Worm (Caenorhabditis elegans) whole organism, young adult: ENCODE measurements around the gene F09C6.10.

Experiments used
- B0019.2 ChIP-seq: fragments of 200-800 bp; sonication (Bioruptor generic); conservative IDR thresholded peaks from 2 replicates; pipeline ENCODE4 v1.3.6; 2022; ENCODE audit warnings: missing genetic modification reagents, missing genetic modification characterization, missing compliant biosample characterization
- C06A6.2 ChIP-seq: fragments of 200-800 bp; sonication (Bioruptor generic); conservative IDR thresholded peaks from 2 replicates; pipeline ENCODE4 v1.3.6; 2022; ENCODE audit warnings: missing genetic modification characterization, missing compliant biosample characterization
- F22D6.2 ChIP-seq: sonication (generic microtip); optimal IDR thresholded peaks from 2 replicates; lab custom pipeline; 2016; ENCODE audit warnings: mild to moderate bottlenecking, missing genetic modification characterization, missing compliant biosample characterization
- F23B12.7 ChIP-seq: sonication (generic microtip); optimal IDR thresholded peaks from 2 replicates; lab custom pipeline; 2017; ENCODE audit warnings: missing genetic modification characterization, mild to moderate bottlenecking, missing compliant biosample characterization, antibody characterized with exemption, moderate library complexity; ENCODE audit not compliant: insufficient read depth
- F49E8.2 ChIP-seq: sonication (generic microtip); optimal IDR thresholded peaks from 3 replicates; lab custom pipeline; 2017; ENCODE audit warnings: missing genetic modification characterization, mild to moderate bottlenecking, missing compliant biosample characterization, antibody characterized with exemption, moderate library complexity; ENCODE audit not compliant: insufficient read depth
- F52B5.7 ChIP-seq: sonication (generic microtip); optimal IDR thresholded peaks from 2 replicates; lab custom pipeline; 2016; ENCODE audit warnings: mild to moderate bottlenecking, missing genetic modification characterization, missing compliant biosample characterization
- F55B11.4 ChIP-seq: sonication (generic microtip); optimal IDR thresholded peaks from 2 replicates; lab custom pipeline; 2016; ENCODE audit warnings: missing compliant biosample characterization, missing genetic modification characterization, borderline replicate concordance; ENCODE audit not compliant: insufficient read depth
- F57C9.4 ChIP-seq: sonication (generic microtip); optimal IDR thresholded peaks from 2 replicates; lab custom pipeline; 2017; ENCODE audit warnings: mild to moderate bottlenecking, missing genetic modification characterization, missing compliant biosample characterization
- K12H6.12 ChIP-seq: fragments of 200-800 bp; sonication (Bioruptor generic); optimal IDR thresholded peaks from 2 replicates; lab custom pipeline; 2018; ENCODE audit warnings: mild to moderate bottlenecking, missing genetic modification characterization, missing compliant biosample characterization
- T07F8.4 ChIP-seq: sonication (generic microtip); optimal IDR thresholded peaks from 2 replicates; lab custom pipeline; 2016; ENCODE audit warnings: mild to moderate bottlenecking, missing genetic modification characterization, moderate library complexity, missing compliant biosample characterization
- T26A5.8 ChIP-seq: sonication (generic microtip); optimal IDR thresholded peaks from 2 replicates; lab custom pipeline; 2016; ENCODE audit warnings: missing genetic modification characterization, missing compliant biosample characterization
- Y53G8AR.9 ChIP-seq: fragments of 200-800 bp; sonication (Bioruptor generic); conservative IDR thresholded peaks from 2 replicates; pipeline ENCODE4 v1.3.6; 2022; ENCODE audit warnings: missing genetic modification reagents, missing genetic modification characterization, missing compliant biosample characterization
- Y79H2A.3 ChIP-seq: fragments of 200-800 bp; sonication (Bioruptor generic); conservative IDR thresholded peaks from 2 replicates; pipeline ENCODE4 v1.3.6; 2022; ENCODE audit warnings: missing genetic modification reagents, missing genetic modification characterization, missing compliant biosample characterization
- akir-1 ChIP-seq: fragments of 200-800 bp; sonication (Bioruptor generic); optimal IDR thresholded peaks from 2 replicates; lab custom pipeline; 2018; ENCODE audit warnings: mild to moderate bottlenecking, missing genetic modification characterization, moderate library complexity, missing compliant biosample characterization
- aptf-2 ChIP-seq: fragments of 200-800 bp; sonication (Bioruptor generic); conservative IDR thresholded peaks from 2 replicates; pipeline ENCODE4 v1.3.6; 2022; ENCODE audit warnings: missing genetic modification reagents, missing genetic modification characterization, missing compliant biosample characterization
- athp-1 ChIP-seq: sonication (generic microtip); optimal IDR thresholded peaks from 2 replicates; lab custom pipeline; 2017; ENCODE audit warnings: mild to moderate bottlenecking, missing genetic modification characterization, missing compliant biosample characterization
- attf-6 ChIP-seq: fragments of 200-800 bp; sonication (Bioruptor generic); IDR thresholded peaks from 2 replicates; pipeline ENCODE4 v1.3.6; 2022; ENCODE audit warnings: missing genetic modification reagents, missing genetic modification characterization, missing compliant biosample characterization
- ceh-100 ChIP-seq: fragments of 200-800 bp; sonication (Bioruptor generic); IDR thresholded peaks from 2 replicates; pipeline ENCODE4 v1.3.6; 2022; ENCODE audit warnings: missing genetic modification reagents, missing genetic modification characterization, missing compliant biosample characterization
- ceh-91 ChIP-seq: fragments of 200-800 bp; sonication (Bioruptor generic); IDR thresholded peaks from 2 replicates; pipeline ENCODE4 v1.3.6; 2022; ENCODE audit warnings: missing genetic modification reagents, missing genetic modification characterization, missing compliant biosample characterization
- dpl-1 ChIP-seq: fragments of 150-350 bp; optimal IDR thresholded peaks from 2 replicates; lab custom pipeline; 2014; ENCODE audit warnings: missing biosample characterization, missing genetic modification reagents, missing genetic modification characterization
- efl-1 ChIP-seq: fragments of 150-350 bp; optimal IDR thresholded peaks from 2 replicates; lab custom pipeline; 2014; ENCODE audit warnings: missing biosample characterization, missing genetic modification reagents, missing genetic modification characterization
- egl-18 ChIP-seq: fragments of 200-800 bp; sonication (Bioruptor generic); IDR thresholded peaks from 2 replicates; pipeline ENCODE4 v1.3.6; 2022; ENCODE audit warnings: missing genetic modification reagents, missing genetic modification characterization, missing compliant biosample characterization
- ets-4 ChIP-seq: fragments of 200-800 bp; sonication (Bioruptor generic); optimal IDR thresholded peaks from 2 replicates; lab custom pipeline; 2018; ENCODE audit warnings: mild to moderate bottlenecking, missing genetic modification characterization, missing compliant biosample characterization
- fkh-3 ChIP-seq: sonication (generic microtip); optimal IDR thresholded peaks from 2 replicates; lab custom pipeline; 2016; ENCODE audit warnings: mild to moderate bottlenecking, missing genetic modification characterization, missing compliant biosample characterization
- hlh-26 ChIP-seq: fragments of 200-800 bp; sonication (Bioruptor generic); conservative IDR thresholded peaks from 2 replicates; pipeline ENCODE4 v1.3.6; 2022; ENCODE audit warnings: missing genetic modification reagents, missing genetic modification characterization, missing compliant biosample characterization
- lag-1 ChIP-seq: fragments of 200-800 bp; sonication (Bioruptor generic); IDR thresholded peaks from 2 replicates; pipeline ENCODE4 v1.3.6; 2022; ENCODE audit warnings: missing genetic modification reagents, missing genetic modification characterization, missing compliant biosample characterization
- lin-26 ChIP-seq: fragments of 200-800 bp; sonication (Bioruptor generic); IDR thresholded peaks from 2 replicates; pipeline ENCODE4 v1.3.6; 2022; ENCODE audit warnings: missing genetic modification reagents, missing genetic modification characterization, missing compliant biosample characterization
- lin-40 ChIP-seq: sonication (generic microtip); optimal IDR thresholded peaks from 2 replicates; lab custom pipeline; 2016; ENCODE audit warnings: missing genetic modification characterization, mild to moderate bottlenecking, missing compliant biosample characterization, missing genotype, missing genetic modification reagents
- lir-1 ChIP-seq: fragments of 200-800 bp; sonication (Bioruptor generic); conservative IDR thresholded peaks from 2 replicates; pipeline ENCODE4 v1.3.6; 2022; ENCODE audit warnings: missing genetic modification reagents, missing genetic modification characterization, missing compliant biosample characterization
- lsl-1 ChIP-seq: fragments of 200-800 bp; sonication (Bioruptor generic); optimal IDR thresholded peaks from 2 replicates; lab custom pipeline; 2018; ENCODE audit warnings: mild to moderate bottlenecking, missing genetic modification characterization, moderate library complexity, missing compliant biosample characterization
- madf-10 ChIP-seq: sonication (generic microtip); optimal IDR thresholded peaks from 2 replicates; lab custom pipeline; 2016; ENCODE audit warnings: mild to moderate bottlenecking, missing genetic modification characterization, missing compliant biosample characterization
- madf-6 ChIP-seq: fragments of 200-800 bp; sonication (Bioruptor generic); IDR thresholded peaks from 2 replicates; pipeline ENCODE4 v1.3.6; 2022; ENCODE audit warnings: missing genetic modification reagents, missing genetic modification characterization, missing compliant biosample characterization
- madf-8 ChIP-seq: fragments of 200-800 bp; sonication (Bioruptor generic); conservative IDR thresholded peaks from 2 replicates; pipeline ENCODE4 v1.3.6; 2022; ENCODE audit warnings: missing genetic modification reagents, missing genetic modification characterization, missing compliant biosample characterization
- nfya-1 ChIP-seq: sonication (generic microtip); optimal IDR thresholded peaks from 2 replicates; lab custom pipeline; 2017; ENCODE audit warnings: antibody characterized with exemption, missing compliant biosample characterization, missing genetic modification characterization, borderline replicate concordance; ENCODE audit not compliant: insufficient read depth
- nfya-2 ChIP-seq: fragments of 200-800 bp; sonication (Bioruptor generic); IDR thresholded peaks from 2 replicates; pipeline ENCODE4 v1.3.6; 2022; ENCODE audit warnings: missing genetic modification reagents, missing genetic modification characterization, missing compliant biosample characterization
- nfyb-1 ChIP-seq: fragments of 200-800 bp; sonication (Bioruptor generic); IDR thresholded peaks from 2 replicates; pipeline ENCODE4 v1.3.6; 2022; ENCODE audit warnings: missing genetic modification reagents, missing genetic modification characterization, missing compliant biosample characterization
- nhr-179 ChIP-seq: sonication (generic microtip); optimal IDR thresholded peaks from 2 replicates; lab custom pipeline; 2016; ENCODE audit warnings: mild to moderate bottlenecking, missing genetic modification characterization, missing compliant biosample characterization
- rec-8 ChIP-seq, 2 experiments: sonication (generic microtip); optimal IDR thresholded peaks; 2 replicates each; lab custom pipeline; 2016; ENCODE audit warnings: mild to moderate bottlenecking in 2 of 2, missing genetic modification characterization in 2 of 2, missing genetic modification reagents in 2 of 2, missing genotype in 2 of 2, missing biosample characterization in 1 of 2, missing compliant biosample characterization in 1 of 2, moderate library complexity in 1 of 2
- repo-1 ChIP-seq: sonication (generic microtip); optimal IDR thresholded peaks from 2 replicates; lab custom pipeline; 2017; ENCODE audit warnings: mild to moderate bottlenecking, missing genetic modification characterization, missing compliant biosample characterization
- rpc-1 ChIP-seq, 2 experiments: fragments of 150-350 bp in 1 of 2; sonication (generic microtip) in 1 of 2; optimal IDR thresholded peaks; 2 replicates each; lab custom pipeline; 2014 to 2018; ENCODE audit warnings: missing biosample characterization in 1 of 2, missing genetic modification characterization in 1 of 2, missing genetic modification reagents in 1 of 2, missing genotype in 1 of 2
- sea-2 ChIP-seq: fragments of 200-800 bp; sonication (Bioruptor generic); IDR thresholded peaks from 2 replicates; pipeline ENCODE4 v1.3.6; 2022; ENCODE audit warnings: missing genetic modification characterization, missing compliant biosample characterization
- snpc-1.1 ChIP-seq: sonication (generic microtip); optimal IDR thresholded peaks from 2 replicates; lab custom pipeline; 2017; ENCODE audit warnings: missing genetic modification characterization, mild to moderate bottlenecking, missing compliant biosample characterization, antibody characterized with exemption, moderate library complexity, missing genotype, missing genetic modification reagents; ENCODE audit not compliant: insufficient read depth
- snpc-4 ChIP-seq, 5 experiments: fragments of 150-350 bp in 1 of 5; sonication (generic microtip) in 4 of 5; optimal IDR thresholded peaks; 2 replicates each; lab custom pipeline; 2014 to 2018; ENCODE audit warnings: missing genetic modification characterization in 5 of 5, missing biosample characterization in 3 of 5, antibody characterized with exemption in 2 of 5, mild to moderate bottlenecking in 2 of 5, missing compliant biosample characterization in 2 of 5, missing genotype in 2 of 5, moderate library complexity in 2 of 5, missing genetic modification reagents in 1 of 5
- sptf-2 ChIP-seq: fragments of 200-800 bp; sonication (Bioruptor generic); optimal IDR thresholded peaks from 2 replicates; lab custom pipeline; 2018; ENCODE audit warnings: mild to moderate bottlenecking, missing genetic modification characterization, missing compliant biosample characterization
- ztf-18 ChIP-seq: sonication (generic microtip); optimal IDR thresholded peaks from 2 replicates; lab custom pipeline; 2016; ENCODE audit warnings: missing genotype, mild to moderate bottlenecking, missing genetic modification characterization, missing compliant biosample characterization

The F09C6.10 gene

DNA sequence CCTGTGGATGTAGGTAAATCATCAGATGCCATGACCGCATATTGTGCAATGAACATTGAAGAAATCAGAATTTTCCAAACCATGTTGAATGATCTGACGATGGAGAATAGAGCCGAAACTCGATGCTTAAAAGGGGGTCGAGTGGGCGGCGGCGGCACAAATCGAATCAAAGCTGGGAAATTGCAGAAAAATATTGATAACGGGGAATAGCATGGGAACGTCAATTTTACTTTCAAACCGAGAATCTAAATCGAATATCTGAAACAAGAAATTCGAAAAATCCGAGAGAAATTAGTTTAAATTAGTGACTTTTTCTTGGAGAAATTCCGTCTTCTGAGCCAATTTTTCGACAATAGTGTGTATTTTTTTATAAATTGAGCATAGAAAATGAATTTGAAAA is at the start of gene F09C6.10:
TSS of gene F09C6.10 (minus strand) at position 101 of the 400 bp plus-strand sequence.
- TF ChIP-seq K12H6.12 (tag; lab: Kevin White, UChicago) (no peak), fkh-3 (no peak), Y53G8AR.9 (GFP tag; lab: Robert Waterston, UW) (no peak), nhr-179 (tag; lab: Kevin White, UChicago) (no peak), ceh-100 (GFP tag; lab: Robert Waterston, UW) (no peak), lin-26 (GFP tag; lab: Robert Waterston, UW) (no peak), nfyb-1 (GFP tag; lab: Robert Waterston, UW) (no peak), B0019.2 (no peak), madf-8 (GFP tag; lab: Robert Waterston, UW) (no peak), rpc-1 (optimal IDR thresholded peaks at IDR 0.05; lab: Kevin White, UChicago) (no peak), rpc-1 (tag; optimal IDR thresholded peaks at IDR 0.05; lab: Kevin White, UChicago) (no peak), nfya-1 (tag; lab: Kevin White, UChicago) (no peak), ztf-18 (no peak), nfya-2 (GFP tag; lab: Robert Waterston, UW) (no peak), ets-4 (GFP tag; lab: Kevin White, UChicago) (no peak), lir-1 (no peak), F22D6.2 (tag; lab: Kevin White, UChicago) (no peak), sea-2 (GFP tag; lab: Robert Waterston, UW) (no peak), madf-6 (GFP tag; lab: Robert Waterston, UW) (no peak), F57C9.4 (tag; lab: Kevin White, UChicago) (no peak), T26A5.8 (tag; lab: Kevin White, UChicago) (no peak)

DNA sequence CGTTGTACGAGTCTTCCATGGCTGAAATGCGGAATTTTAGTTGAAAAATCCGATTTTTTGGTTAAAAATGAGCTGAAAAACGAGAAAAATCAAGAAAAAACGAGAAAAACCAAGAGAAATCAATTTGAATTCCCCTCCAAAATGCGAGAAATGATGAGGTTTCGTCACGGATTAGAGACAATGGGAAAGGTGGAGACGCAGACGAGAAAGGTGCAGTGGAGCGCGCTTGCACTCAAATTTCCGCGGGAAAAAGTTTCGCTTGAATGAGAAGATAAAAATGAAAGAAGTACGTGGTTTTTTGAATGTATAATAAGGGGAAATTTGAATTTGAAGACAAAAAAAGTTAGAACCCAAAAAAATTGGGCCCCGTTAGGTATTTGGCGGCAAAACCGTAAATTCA is 49.7 kb upstream of the F09C6.10 start, which contains the start of gene efl-1:
TSS of gene efl-1 (minus strand) at position 21 of the 400 bp plus-strand sequence.
- TF ChIP-seq egl-18, result no peak
- TF ChIP-seq snpc-1.1, result peak; percentile 86
- TF ChIP-seq F52B5.7 (tag; lab: Kevin White, UChicago), result no peak
- peak; percentile 72; the same call in 1 of the 2 replicates for TF ChIP-seq Y53G8AR.9 (GFP tag; lab: Robert Waterston, UW)
- no peak for TF ChIP-seq rec-8 (tag; optimal IDR thresholded peaks at IDR 0.05; lab: Kevin White, UChicago)
- peak; percentile 20 for TF ChIP-seq madf-10 (tag; lab: Kevin White, UChicago)
- peak; percentile 98 for TF ChIP-seq dpl-1
- TF ChIP-seq F55B11.4 (tag; lab: Kevin White, UChicago), result no peak
- no peak for TF ChIP-seq sptf-2 (GFP tag; lab: Kevin White, UChicago)
- TF ChIP-seq C06A6.2 (GFP tag; lab: Robert Waterston, UW), result 0 out of 2 replicates have a peak, but pooled peaks have one; percentile 17
- TF ChIP-seq madf-6 (GFP tag; lab: Robert Waterston, UW), result peak; percentile 81
- peak; percentile 70 for TF ChIP-seq snpc-4 (GFP tag; optimal IDR thresholded peaks at IDR 0.05; lab: Kevin White, UChicago)
- TF ChIP-seq snpc-4 (tag; optimal IDR thresholded peaks at IDR 0.05; lab: Kevin White, UChicago), result peak; percentile 61 to 94 (median 89)
- TF ChIP-seq efl-1 (GFP tag; lab: Kevin White, UChicago), result no peak
- no peak for TF ChIP-seq ceh-91 (GFP tag; lab: Robert Waterston, UW)
- TF ChIP-seq repo-1 (tag; lab: Kevin White, UChicago), result no peak
- TF ChIP-seq athp-1 (tag; lab: Kevin White, UChicago), result peak; percentile 76
- TF ChIP-seq hlh-26 (GFP tag; lab: Robert Waterston, UW), result no peak
- peak; percentile 87 for TF ChIP-seq lin-40 (tag; lab: Kevin White, UChicago)
- no peak for TF ChIP-seq F49E8.2 (tag; lab: Kevin White, UChicago)
- TF ChIP-seq lag-1 (GFP tag; lab: Robert Waterston, UW), result no peak
- peak; percentile 35 for TF ChIP-seq madf-8 (GFP tag; lab: Robert Waterston, UW)
- TF ChIP-seq T07F8.4 (tag; lab: Kevin White, UChicago), result no peak
- TF ChIP-seq sea-2 (GFP tag; lab: Robert Waterston, UW), result no peak
- peak; percentile 96 for TF ChIP-seq attf-6 (GFP tag; lab: Robert Waterston, UW)
- TF ChIP-seq lsl-1 (GFP tag; lab: Kevin White, UChicago), result peak; percentile 57
- no peak for TF ChIP-seq akir-1 (GFP tag; lab: Kevin White, UChicago)
- TF ChIP-seq ztf-18, result no peak
- no peak for TF ChIP-seq B0019.2
- TF ChIP-seq Y79H2A.3 (GFP tag; lab: Robert Waterston, UW), result no peak
- peak; percentile 11 for TF ChIP-seq F23B12.7 (tag; lab: Kevin White, UChicago)
- TF ChIP-seq aptf-2, result no peak
